Fruit fly (Drosophila melanogaster) whole organism: ENCODE results near the gene unc-119.

Experiments
- CG8478 ChIP-seq: fragments of >200 bp; optimal IDR thresholded peaks from 2 replicates; lab custom pipeline; 2018; ENCODE audit warnings: inconsistent platforms
- Dll ChIP-seq: fragments of >200 bp; optimal IDR thresholded peaks from 2 replicates; lab custom pipeline; 2017
- EcR ChIP-seq, 2 experiments: fragments of >200 bp; optimal IDR thresholded peaks; 2 replicates each; lab custom pipeline; 2017; ENCODE audit warnings: missing biosample characterization in 2 of 2, missing genetic modification characterization in 2 of 2, missing genetic modification reagents in 2 of 2
- pan ChIP-seq: fragments of >200 bp; optimal IDR thresholded peaks from 2 replicates; lab custom pipeline; 2017
- psq ChIP-seq: fragments of >200 bp; optimal IDR thresholded peaks from 2 replicates; lab custom pipeline; 2017
- usp ChIP-seq: fragments of >200 bp; optimal IDR thresholded peaks from 2 replicates; lab custom pipeline; 2017; ENCODE audit warnings: missing biosample characterization, missing genetic modification characterization, mixed read lengths

unc-119 gene

dm6 chrX:7317214-7318210 lies 26.4 kb upstream of the unc-119 start:
- TF ChIP-seq Dll (lab: Kevin White, UChicago) (no peak), EcR (GFP tag; optimal IDR thresholded peaks at IDR 0.05; lab: Kevin White, UChicago) (no peak), psq (lab: Kevin White, UChicago) (no peak), usp (GFP tag; lab: Kevin White, UChicago) (no peak), CG8478 (lab: Kevin White, UChicago) (no peak), pan (lab: Kevin White, UChicago) (no peak)

- no peak for TF ChIP-seq psq (lab: Kevin White, UChicago)
- TF ChIP-seq CG8478 (lab: Kevin White, UChicago), result no peak
- TF ChIP-seq pan (lab: Kevin White, UChicago), result no peak
- no peak for TF ChIP-seq EcR (GFP tag; optimal IDR thresholded peaks at IDR 0.05; lab: Kevin White, UChicago)
- TF ChIP-seq usp (GFP tag; lab: Kevin White, UChicago), result no peak
- TF ChIP-seq Dll (lab: Kevin White, UChicago), result no peak
Measured at dm6 chrX:7315925-7316650, 25.0 kb upstream of the unc-119 start.

dm6 chrX:7312406-7312805 lies 21.3 kb upstream of the unc-119 start:
- no peak for TF ChIP-seq usp (GFP tag; lab: Kevin White, UChicago)
- no peak for TF ChIP-seq psq (lab: Kevin White, UChicago)
- TF ChIP-seq pan (lab: Kevin White, UChicago), result no peak

- TF ChIP-seq usp (GFP tag; lab: Kevin White, UChicago) (no peak), CG8478 (lab: Kevin White, UChicago) (no peak), psq (lab: Kevin White, UChicago) (no peak), EcR (GFP tag; optimal IDR thresholded peaks at IDR 0.05; lab: Kevin White, UChicago) (no peak), Dll (lab: Kevin White, UChicago) (no peak), pan (lab: Kevin White, UChicago) (no peak)
Measured at dm6 chrX:7308794-7309193, 17.7 kb upstream of the unc-119 start.

dm6 chrX:7307478-7308200 lies 16.5 kb upstream of the unc-119 start, which contains the start of gene brk:
Gene brk, plus strand, starts transcription at chrX:7307939.
- no peak for TF ChIP-seq usp (GFP tag; lab: Kevin White, UChicago)
- TF ChIP-seq Dll (lab: Kevin White, UChicago), result peak; percentile 97

- peak; percentile 92 for TF ChIP-seq Dll (lab: Kevin White, UChicago)
- no peak for TF ChIP-seq EcR (GFP tag; optimal IDR thresholded peaks at IDR 0.05; lab: Kevin White, UChicago)
- TF ChIP-seq pan (lab: Kevin White, UChicago), result no peak
- no peak for TF ChIP-seq psq (lab: Kevin White, UChicago)
Measured at dm6 chrX:7306538-7307477, 15.7 kb upstream of the unc-119 start.

- TF ChIP-seq pan (lab: Kevin White, UChicago) (no peak), CG8478 (lab: Kevin White, UChicago) (no peak), EcR (GFP tag; optimal IDR thresholded peaks at IDR 0.05; lab: Kevin White, UChicago) (no peak), psq (lab: Kevin White, UChicago) (no peak), Dll (lab: Kevin White, UChicago) (no peak)
Measured at dm6 chrX:7305753-7306338, 14.7 kb upstream of the unc-119 start.

- TF ChIP-seq pan (lab: Kevin White, UChicago), result no peak
- TF ChIP-seq Dll (lab: Kevin White, UChicago), result no peak
- no peak for TF ChIP-seq psq (lab: Kevin White, UChicago)
- no peak for TF ChIP-seq CG8478 (lab: Kevin White, UChicago)
- TF ChIP-seq EcR (GFP tag; optimal IDR thresholded peaks at IDR 0.05; lab: Kevin White, UChicago), result no peak
- TF ChIP-seq usp (GFP tag; lab: Kevin White, UChicago), result no peak
Measured at dm6 chrX:7304798-7305447, 13.8 kb upstream of the unc-119 start.

dm6 chrX:7303848-7304427 lies 12.8 kb upstream of the unc-119 start:
- TF ChIP-seq psq (lab: Kevin White, UChicago), result no peak
- TF ChIP-seq EcR (GFP tag; optimal IDR thresholded peaks at IDR 0.05; lab: Kevin White, UChicago), result no peak
- no peak for TF ChIP-seq CG8478 (lab: Kevin White, UChicago)
- TF ChIP-seq pan (lab: Kevin White, UChicago), result no peak
- TF ChIP-seq Dll (lab: Kevin White, UChicago), result no peak
- no peak for TF ChIP-seq usp (GFP tag; lab: Kevin White, UChicago)
